Fruit fly (Drosophila melanogaster): ENCODE results near the gene CG4022.

The CG4022 gene

dm6 chr3L:9426656-9427294 lies 16.1 kb upstream of the CG4022 start, which contains the start of the genes Atat and Shc (continued):
- peak; percentile 95 for TF ChIP-seq CG10274 (GFP tag; optimal IDR thresholded peaks at IDR 0.05)
- TF ChIP-seq chn (GFP tag; optimal IDR thresholded peaks at IDR 0.05): peak; percentile 100
- TF ChIP-seq ATbp (GFP tag; optimal IDR thresholded peaks at IDR 0.05): peak; percentile 93
- peak; percentile 96 for TF ChIP-seq CG15514 (GFP tag; optimal IDR thresholded peaks at IDR 0.05)
- peak; percentile 96 for TF ChIP-seq dati (GFP tag; IDR thresholded peaks at IDR 0.05)
- TF ChIP-seq pita (GFP tag; optimal IDR thresholded peaks at IDR 0.05): no peak
- peak; percentile 100 for TF ChIP-seq zfh2 (GFP tag; optimal IDR thresholded peaks at IDR 0.05)
- peak; percentile 98 for TF ChIP-seq NC2α (GFP tag; optimal IDR thresholded peaks at IDR 0.05)
- peak; percentile 99 for TF ChIP-seq CG16863 (GFP tag; optimal IDR thresholded peaks at IDR 0.05)
- TF ChIP-seq vvl (GFP tag; IDR thresholded peaks at IDR 0.05): peak; percentile 99
- TF ChIP-seq CG13775 (GFP tag; optimal IDR thresholded peaks at IDR 0.05): peak; percentile 99
- peak; percentile 99 for TF ChIP-seq gro (GFP tag; optimal IDR thresholded peaks at IDR 0.05)
- peak; percentile 99 for TF ChIP-seq B-H2 (GFP tag; optimal IDR thresholded peaks at IDR 0.05)
- TF ChIP-seq Dll (GFP tag; IDR thresholded peaks at IDR 0.05; ENCODE audit: partially characterized antibody): peak; percentile 93
- TF ChIP-seq CG5245 (GFP tag; optimal IDR thresholded peaks at IDR 0.05): peak; percentile 99
- TF ChIP-seq mirr (GFP tag; optimal IDR thresholded peaks at IDR 0.05): peak; percentile 98
- TF ChIP-seq Scr (GFP tag; IDR thresholded peaks at IDR 0.05; ENCODE audit: partially characterized antibody): peak; percentile 93
- peak; percentile 99 for TF ChIP-seq Atf6 (GFP tag; IDR thresholded peaks at IDR 0.05)
- TF ChIP-seq kah (GFP tag; optimal IDR thresholded peaks at IDR 0.05): peak; percentile 89
- TF ChIP-seq dmrt99B (tag; optimal IDR thresholded peaks at IDR 0.05): peak; percentile 97
- peak; percentile 100 for TF ChIP-seq dpn (GFP tag; optimal IDR thresholded peaks at IDR 0.05)
- TF ChIP-seq Tbp (GFP tag; optimal IDR thresholded peaks at IDR 0.05): no peak
- peak; percentile 100 for TF ChIP-seq dysf (GFP tag; IDR thresholded peaks at IDR 0.05)
- TF ChIP-seq pho (GFP tag; optimal IDR thresholded peaks at IDR 0.05): peak; percentile 100
- peak; percentile 100 for TF ChIP-seq pnt (GFP tag; optimal IDR thresholded peaks at IDR 0.05)
- peak; percentile 96 for TF ChIP-seq CG3163 (GFP tag; optimal IDR thresholded peaks at IDR 0.05)
- TF ChIP-seq CG33557 (GFP tag; optimal IDR thresholded peaks at IDR 0.05): peak; percentile 93
- peak; percentile 93 for TF ChIP-seq vnd (GFP tag; IDR thresholded peaks at IDR 0.05; ENCODE audit: partially characterized antibody)
- peak; percentile 98 for TF ChIP-seq ewg (GFP tag; optimal IDR thresholded peaks at IDR 0.05)
- TF ChIP-seq sob (GFP tag; IDR thresholded peaks at IDR 0.05): peak; percentile 100
- peak; percentile 100 for TF ChIP-seq CG10366 (GFP tag; IDR thresholded peaks at IDR 0.05)
- TF ChIP-seq ERR (GFP tag; optimal IDR thresholded peaks at IDR 0.05): peak; percentile 99
- peak; percentile 99 to 100 for TF ChIP-seq chif (GFP tag; optimal IDR thresholded peaks at IDR 0.05)
- peak; percentile 99 for TF ChIP-seq tup (GFP tag; optimal IDR thresholded peaks at IDR 0.05)
- TF ChIP-seq CG2202 (tag; optimal IDR thresholded peaks at IDR 0.05): peak; percentile 96
- TF ChIP-seq CG10147 (GFP tag; optimal IDR thresholded peaks at IDR 0.05): peak; percentile 99
- peak; percentile 94 for TF ChIP-seq CG13287 (GFP tag; IDR thresholded peaks at IDR 0.05; ENCODE audit: partially characterized antibody)
- peak; percentile 99 for TF ChIP-seq CG15269 (tag; optimal IDR thresholded peaks at IDR 0.05)
- peak; percentile 99 for TF ChIP-seq disco-r (GFP tag; optimal IDR thresholded peaks at IDR 0.05)
- peak; percentile 98 for TF ChIP-seq seq (GFP tag; IDR thresholded peaks at IDR 0.05)
- peak; percentile 99 for TF ChIP-seq Rx (GFP tag; IDR thresholded peaks at IDR 0.05)
- peak; percentile 93 for TF ChIP-seq salm (tag; optimal IDR thresholded peaks at IDR 0.05)
- TF ChIP-seq CG6689 (GFP tag; IDR thresholded peaks at IDR 0.05): peak; percentile 99
- TF ChIP-seq phol (tag; optimal IDR thresholded peaks at IDR 0.05): peak; percentile 99
- peak; percentile 99 for TF ChIP-seq Side (GFP tag; optimal IDR thresholded peaks at IDR 0.05)
- peak; percentile 90 for TF ChIP-seq Sox100B (GFP tag; optimal IDR thresholded peaks at IDR 0.05)
- TF ChIP-seq pb (GFP tag; optimal IDR thresholded peaks at IDR 0.05): peak; percentile 99
- TF ChIP-seq CG1602 (GFP tag; optimal IDR thresholded peaks at IDR 0.05): peak; percentile 100
- peak; percentile 77; the same call in 2 of the 3 replicates for TF ChIP-seq zen2 (GFP tag; IDR thresholded peaks at IDR 0.05; ENCODE audit: partially characterized antibody)
- TF ChIP-seq CG8089 (GFP tag; optimal IDR thresholded peaks at IDR 0.05): peak; percentile 99

Measured in whole organism, embryonic.